Worm (Caenorhabditis elegans) whole organism, L4/young adult: Measurements from ENCODE around the gene fbxb-34.

Experiments used
- dao-5 ChIP-seq: sonication (generic microtip); optimal IDR thresholded peaks from 2 replicates; lab custom pipeline; 2016; ENCODE audit warnings: missing genotype, missing genetic modification characterization, moderate library complexity, missing compliant biosample characterization
- him-1 ChIP-seq: sonication (generic microtip); optimal IDR thresholded peaks from 2 replicates; lab custom pipeline; 2016; ENCODE audit warnings: missing genotype, missing genetic modification reagents, missing genetic modification characterization, missing compliant biosample characterization

DNA sequence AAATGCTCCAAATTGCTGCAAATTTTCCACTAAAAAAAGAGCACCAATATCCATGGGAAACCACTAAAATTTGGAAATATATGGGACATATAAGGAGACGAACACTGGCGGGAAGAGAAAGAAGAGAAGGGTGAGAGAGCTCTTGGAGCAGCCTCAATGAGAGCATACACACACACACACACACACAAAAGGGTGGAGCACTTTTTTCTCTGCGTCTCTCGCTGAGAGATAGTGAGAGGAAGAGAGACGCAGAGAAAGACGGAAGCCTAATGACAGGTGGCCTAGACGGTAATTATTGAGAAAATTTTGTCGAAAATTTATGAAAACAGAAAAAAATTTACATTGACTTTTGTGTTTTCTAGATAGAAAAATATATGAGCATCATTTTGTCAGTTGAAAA is 34.8 kb downstream of the fbxb-34 start:
- no peak for TF ChIP-seq dao-5
- no peak for TF ChIP-seq him-1
